Worm (Caenorhabditis elegans) whole organism, L3 larva: ENCODE measurements around the gene F08A7.1.

Experiments used
- ama-1 ChIP-seq: fragments of 150-350 bp; optimal IDR thresholded peaks from 2 replicates; lab custom pipeline; 2018
- egl-27 ChIP-seq: sonication (generic microtip); optimal IDR thresholded peaks from 4 replicates; lab custom pipeline; 2017; ENCODE audit warnings: missing biosample characterization, missing genetic modification reagents, missing genetic modification characterization
- fkh-10 ChIP-seq: sonication (generic microtip); optimal IDR thresholded peaks from 2 replicates; lab custom pipeline; 2017; ENCODE audit warnings: missing biosample characterization, missing genetic modification reagents, missing genetic modification characterization
- mdl-1 ChIP-seq: fragments of 150-350 bp; optimal IDR thresholded peaks from 2 replicates; lab custom pipeline; 2014; ENCODE audit warnings: missing biosample characterization, missing genetic modification characterization
- nhr-23 ChIP-seq: fragments of 150-350 bp; optimal IDR thresholded peaks from 2 replicates; lab custom pipeline; 2014; ENCODE audit warnings: missing biosample characterization, missing genetic modification reagents, missing genetic modification characterization

ce11 chrIV:17441260-17441659 is 853 bp downstream of the F08A7.1 start:
- TF ChIP-seq fkh-10, result no peak
- TF ChIP-seq egl-27 (tag; lab: Kevin White, UChicago), result no peak
- no peak for TF ChIP-seq nhr-23 (tag; lab: Kevin White, UChicago)
- TF ChIP-seq ama-1, result no peak
- no peak for TF ChIP-seq mdl-1 (tag; lab: Kevin White, UChicago)
